Worm (Caenorhabditis elegans) whole organism, mixed stage, embryonic: ENCODE data around the gene F14E5.2.

ENCODE experiments used
- M03D4.4 ChIP-seq: sonication (generic microtip); optimal IDR thresholded peaks from 2 replicates; lab custom pipeline; 2017; ENCODE audit warnings: mild to moderate bottlenecking, missing genetic modification characterization, missing compliant biosample characterization
- bed-3 ChIP-seq: fragments of 200-800 bp; sonication (Bioruptor generic); optimal IDR thresholded peaks from 3 replicates; lab custom pipeline; 2018; ENCODE audit warnings: mild to moderate bottlenecking, missing genetic modification characterization, moderate library complexity, missing compliant biosample characterization
- blmp-1 ChIP-seq: fragments of 150-350 bp; optimal IDR thresholded peaks from 2 replicates; lab custom pipeline; 2014; ENCODE audit warnings: missing biosample characterization, missing genetic modification characterization
- ceh-39 ChIP-seq: fragments of 150-350 bp; optimal IDR thresholded peaks from 2 replicates; lab custom pipeline; 2014; ENCODE audit warnings: missing biosample characterization, missing genetic modification characterization
- ceh-43 ChIP-seq: fragments of 200-800 bp; sonication (Bioruptor generic); optimal IDR thresholded peaks from 2 replicates; lab custom pipeline; 2018; ENCODE audit warnings: mild to moderate bottlenecking, missing genetic modification characterization, moderate library complexity, missing compliant biosample characterization
- ceh-83 ChIP-seq: fragments of 200-800 bp; sonication (Bioruptor generic); optimal IDR thresholded peaks from 2 replicates; lab custom pipeline; 2018; ENCODE audit warnings: mild to moderate bottlenecking, missing genetic modification characterization, missing compliant biosample characterization
- cnd-1 ChIP-seq: fragments of 200-800 bp; sonication (Bioruptor generic); optimal IDR thresholded peaks from 2 replicates; lab custom pipeline; 2018; ENCODE audit warnings: mild to moderate bottlenecking, missing genetic modification characterization, missing compliant biosample characterization
- drap-1 ChIP-seq: fragments of 200-800 bp; sonication (Bioruptor generic); optimal IDR thresholded peaks from 3 replicates; lab custom pipeline; 2018; ENCODE audit warnings: mild to moderate bottlenecking, missing genetic modification characterization, missing compliant biosample characterization
- elt-1 ChIP-seq: sonication (generic microtip); optimal IDR thresholded peaks from 2 replicates; lab custom pipeline; 2017; ENCODE audit warnings: missing genetic modification characterization, mild to moderate bottlenecking, missing compliant biosample characterization, antibody characterized with exemption, moderate library complexity, borderline replicate concordance; ENCODE audit not compliant: insufficient read depth
- elt-3 ChIP-seq: fragments of 150-350 bp; optimal IDR thresholded peaks from 2 replicates; lab custom pipeline; 2014; ENCODE audit warnings: missing biosample characterization, missing genetic modification characterization
- flh-1 ChIP-seq: fragments of 200-800 bp; sonication (Bioruptor generic); optimal IDR thresholded peaks from 2 replicates; lab custom pipeline; 2018; ENCODE audit warnings: mild to moderate bottlenecking, missing genetic modification characterization, moderate library complexity, missing compliant biosample characterization
- ham-2 ChIP-seq: fragments of 200-800 bp; sonication (Bioruptor generic); optimal IDR thresholded peaks from 2 replicates; lab custom pipeline; 2018; ENCODE audit warnings: mild to moderate bottlenecking, missing genetic modification characterization, missing compliant biosample characterization
- hlh-1 ChIP-seq: fragments of 150-350 bp; optimal IDR thresholded peaks from 2 replicates; lab custom pipeline; 2014; ENCODE audit warnings: missing biosample characterization, missing genetic modification reagents, missing genetic modification characterization
- lin-13 ChIP-seq: fragments of 150-350 bp; optimal IDR thresholded peaks from 2 replicates; lab custom pipeline; 2014; ENCODE audit warnings: missing biosample characterization, missing genetic modification characterization
- lin-32 ChIP-seq: fragments of 200-800 bp; sonication (Bioruptor generic); optimal IDR thresholded peaks from 2 replicates; lab custom pipeline; 2018; ENCODE audit warnings: mild to moderate bottlenecking, missing genetic modification characterization, missing compliant biosample characterization
- lsy-2 ChIP-seq: fragments of 150-350 bp; optimal IDR thresholded peaks from 2 replicates; lab custom pipeline; 2014; ENCODE audit warnings: missing biosample characterization, missing genetic modification characterization
- mab-5 ChIP-seq: fragments of 150-350 bp; optimal IDR thresholded peaks from 2 replicates; lab custom pipeline; 2014; ENCODE audit warnings: missing biosample characterization, missing genetic modification characterization
- mep-1 ChIP-seq: fragments of 150-350 bp; optimal IDR thresholded peaks from 2 replicates; lab custom pipeline; 2017; ENCODE audit warnings: missing biosample characterization, missing genetic modification reagents, missing genetic modification characterization, inconsistent platforms
- mls-2 ChIP-seq: sonication (generic microtip); optimal IDR thresholded peaks from 2 replicates; lab custom pipeline; 2016; ENCODE audit warnings: mild to moderate bottlenecking, missing genetic modification characterization, moderate library complexity, missing compliant biosample characterization
- nhr-2 ChIP-seq: fragments of 150-350 bp; optimal IDR thresholded peaks from 2 replicates; lab custom pipeline; 2014; ENCODE audit warnings: missing biosample characterization, missing genetic modification characterization
- nhr-237 ChIP-seq: fragments of 150-350 bp; optimal IDR thresholded peaks from 2 replicates; lab custom pipeline; 2014; ENCODE audit warnings: missing biosample characterization, missing genetic modification characterization
- nhr-28 ChIP-seq: fragments of 150-350 bp; optimal IDR thresholded peaks from 2 replicates; lab custom pipeline; 2014; ENCODE audit warnings: missing biosample characterization, missing genetic modification characterization
- nhr-76 ChIP-seq: sonication (generic microtip); optimal IDR thresholded peaks from 2 replicates; lab custom pipeline; 2017; ENCODE audit warnings: missing biosample characterization, missing genetic modification characterization
- pha-4 ChIP-seq: fragments of 150-350 bp; optimal IDR thresholded peaks from 2 replicates; lab custom pipeline; 2018; ENCODE audit warnings: missing biosample characterization, missing genetic modification reagents, missing genetic modification characterization
- sem-2 ChIP-seq: fragments of 200-800 bp; sonication (Bioruptor generic); optimal IDR thresholded peaks from 2 replicates; lab custom pipeline; 2018; ENCODE audit warnings: mild to moderate bottlenecking, missing genetic modification characterization, missing compliant biosample characterization
- snpc-4 ChIP-seq: fragments of 150-350 bp; optimal IDR thresholded peaks from 2 replicates; lab custom pipeline; 2014; ENCODE audit warnings: missing biosample characterization, missing genetic modification characterization
- sptf-1 ChIP-seq: sonication (generic microtip); optimal IDR thresholded peaks from 2 replicates; lab custom pipeline; 2017; ENCODE audit warnings: mild to moderate bottlenecking, missing genetic modification characterization, moderate library complexity, missing compliant biosample characterization
- tbx-8 ChIP-seq: fragments of 200-800 bp; sonication (Bioruptor generic); optimal IDR thresholded peaks from 2 replicates; lab custom pipeline; 2018; ENCODE audit warnings: mild to moderate bottlenecking, missing genetic modification characterization, moderate library complexity, missing compliant biosample characterization
- unc-62 ChIP-seq: fragments of 150-350 bp; optimal IDR thresholded peaks from 2 replicates; lab custom pipeline; 2014; ENCODE audit warnings: missing biosample characterization, missing genetic modification reagents, missing genetic modification characterization
- ztf-11 ChIP-seq: fragments of 150-350 bp; optimal IDR thresholded peaks from 2 replicates; lab custom pipeline; 2014; ENCODE audit warnings: missing biosample characterization, missing genetic modification characterization

Gene F14E5.2

ce11 chrII:8381197-8381596, 47.5 kb downstream of the F14E5.2 start, which contains the start of gene F49E12.12:
Gene F49E12.12 (plus strand): TSS chrII:8381497.
- no peak for TF ChIP-seq flh-1 (GFP tag; lab: Kevin White, UChicago)
- no peak for TF ChIP-seq ceh-43 (GFP tag; lab: Kevin White, UChicago)
- no peak for TF ChIP-seq mab-5
- no peak for TF ChIP-seq sptf-1 (tag; lab: Kevin White, UChicago)
- no peak for TF ChIP-seq nhr-76 (tag; lab: Kevin White, UChicago)
- no peak for TF ChIP-seq bed-3
- TF ChIP-seq nhr-237 (tag; lab: Kevin White, UChicago) = no peak
- TF ChIP-seq lsy-2 = no peak
- TF ChIP-seq snpc-4 (tag; lab: Kevin White, UChicago) = no peak
- no peak for TF ChIP-seq tbx-8 (GFP tag; lab: Kevin White, UChicago)
- no peak for TF ChIP-seq elt-1 (tag; lab: Kevin White, UChicago)
- TF ChIP-seq nhr-28 (tag; lab: Kevin White, UChicago) = no peak
- TF ChIP-seq elt-3 (tag; lab: Kevin White, UChicago) = no peak
- TF ChIP-seq unc-62 (GFP tag; lab: Kevin White, UChicago) = no peak
- no peak for TF ChIP-seq M03D4.4 (tag; lab: Kevin White, UChicago)
- TF ChIP-seq hlh-1 (tag; lab: Kevin White, UChicago) = no peak

- TF ChIP-seq mls-2 (tag; lab: Kevin White, UChicago) = no peak
- TF ChIP-seq flh-1 (GFP tag; lab: Kevin White, UChicago) = no peak
- no peak for TF ChIP-seq elt-1 (tag; lab: Kevin White, UChicago)
- TF ChIP-seq pha-4 (tag; lab: Kevin White, UChicago) = no peak
- no peak for TF ChIP-seq mab-5
- no peak for TF ChIP-seq sptf-1 (tag; lab: Kevin White, UChicago)
- no peak for TF ChIP-seq ceh-83 (GFP tag; lab: Kevin White, UChicago)
- TF ChIP-seq hlh-1 (tag; lab: Kevin White, UChicago) = no peak
- no peak for TF ChIP-seq mep-1 (tag; lab: Kevin White, UChicago)
- no peak for TF ChIP-seq elt-3 (tag; lab: Kevin White, UChicago)
- TF ChIP-seq ceh-43 (GFP tag; lab: Kevin White, UChicago) = no peak
- TF ChIP-seq nhr-28 (tag; lab: Kevin White, UChicago) = no peak
- no peak for TF ChIP-seq blmp-1 (tag; lab: Kevin White, UChicago)
- no peak for TF ChIP-seq nhr-76 (tag; lab: Kevin White, UChicago)
- TF ChIP-seq nhr-2 (tag; lab: Kevin White, UChicago) = no peak
- no peak for TF ChIP-seq M03D4.4 (tag; lab: Kevin White, UChicago)
- TF ChIP-seq cnd-1 (tag; lab: Kevin White, UChicago) = no peak
- no peak for TF ChIP-seq ztf-11
Measured at ce11 chrII:8380188-8380587, 48.5 kb downstream of the F14E5.2 start.

ce11 chrII:8377722-8378121, 50.9 kb downstream of the F14E5.2 start:
- TF ChIP-seq snpc-4 (tag; lab: Kevin White, UChicago) (no peak), ceh-83 (GFP tag; lab: Kevin White, UChicago) (no peak), lin-13 (tag; lab: Kevin White, UChicago) (no peak), sem-2 (GFP tag; lab: Kevin White, UChicago) (no peak), lin-32 (no peak), drap-1 (GFP tag; lab: Kevin White, UChicago) (no peak), ztf-11 (no peak), lsy-2 (no peak), sptf-1 (tag; lab: Kevin White, UChicago) (no peak), unc-62 (GFP tag; lab: Kevin White, UChicago) (no peak), nhr-76 (tag; lab: Kevin White, UChicago) (no peak), ceh-39 (tag; lab: Kevin White, UChicago) (no peak), ham-2 (GFP tag; lab: Kevin White, UChicago) (no peak)
